Worm (Caenorhabditis elegans) whole organism, L1 larva: ENCODE data around the gene T14G8.4.
A peak's percentile ranks its signal among the peaks of the same experiment; 100 is the strongest.

Source experiments
- C04F5.9 ChIP-seq: sonication (generic microtip); optimal IDR thresholded peaks from 2 replicates; lab custom pipeline; 2016; ENCODE audit warnings: missing genetic modification characterization, missing compliant biosample characterization
- F16B12.6 ChIP-seq: fragments of 150-350 bp; optimal IDR thresholded peaks from 2 replicates; lab custom pipeline; 2014; ENCODE audit warnings: missing biosample characterization, missing genetic modification characterization
- Y116A8C.19 ChIP-seq: sonication (generic microtip); optimal IDR thresholded peaks from 2 replicates; lab custom pipeline; 2016; ENCODE audit warnings: missing compliant biosample characterization, missing genetic modification characterization, borderline replicate concordance
- aha-1 ChIP-seq: fragments of 150-350 bp; optimal IDR thresholded peaks from 2 replicates; lab custom pipeline; 2014; ENCODE audit warnings: missing biosample characterization, missing genetic modification characterization
- ama-1 ChIP-seq: fragments of 150-350 bp; optimal IDR thresholded peaks from 2 replicates; lab custom pipeline; 2014
- blmp-1 ChIP-seq: fragments of 150-350 bp; optimal IDR thresholded peaks from 2 replicates; lab custom pipeline; 2014; ENCODE audit warnings: missing biosample characterization, missing genetic modification characterization
- ceh-8 ChIP-seq: fragments of 200-800 bp; sonication (Bioruptor generic); optimal IDR thresholded peaks from 2 replicates; lab custom pipeline; 2018; ENCODE audit warnings: mild to moderate bottlenecking, missing genetic modification characterization, moderate library complexity, missing compliant biosample characterization
- ceh-82 ChIP-seq, 3 experiments: fragments of 150-350 bp in 1 of 3; sonication (generic microtip) in 2 of 3; optimal IDR thresholded peaks; 2 replicates each; lab custom pipeline; 2014 to 2017; ENCODE audit warnings: missing biosample characterization in 3 of 3, missing genetic modification characterization in 3 of 3
- ceh-90 ChIP-seq: sonication (generic microtip); optimal IDR thresholded peaks from 2 replicates; lab custom pipeline; 2016; ENCODE audit warnings: missing genetic modification characterization, missing compliant biosample characterization
- dsc-1 ChIP-seq: sonication (generic microtip); optimal IDR thresholded peaks from 2 replicates; lab custom pipeline; 2016; ENCODE audit warnings: mild to moderate bottlenecking, missing genetic modification characterization, missing compliant biosample characterization
- efl-1 ChIP-seq, 4 experiments: fragments of 150-350 bp; optimal IDR thresholded peaks in 3 of 4; peaks in 1 of 4; 1 replicate in 1 of 4; 2 replicates in 3 of 4; lab custom pipeline; 2014; ENCODE audit warnings: missing biosample characterization in 2 of 4, missing genetic modification characterization in 2 of 4, missing genetic modification reagents in 2 of 4
- egl-13 ChIP-seq: sonication (generic microtip); optimal IDR thresholded peaks from 2 replicates; lab custom pipeline; 2016; ENCODE audit warnings: missing genotype, missing genetic modification reagents, missing genetic modification characterization, missing compliant biosample characterization
- elt-2 ChIP-seq: sonication (generic microtip); optimal IDR thresholded peaks from 2 replicates; lab custom pipeline; 2016; ENCODE audit warnings: missing genetic modification characterization, mild to moderate bottlenecking, inconsistent platforms, missing compliant biosample characterization, missing genetic modification reagents
- elt-3 ChIP-seq, 6 experiments: fragments of 150-350 bp in 1 of 6; sonication (generic microtip); optimal IDR thresholded peaks; 2 replicates each; lab custom pipeline; 2017 to 2018; ENCODE audit warnings: missing biosample characterization in 6 of 6, missing genetic modification characterization in 6 of 6, inconsistent platforms in 1 of 6
- fkh-8 ChIP-seq: sonication (generic microtip); optimal IDR thresholded peaks from 2 replicates; lab custom pipeline; 2016; ENCODE audit warnings: mild to moderate bottlenecking, missing genetic modification characterization, missing compliant biosample characterization
- hlh-17 ChIP-seq: fragments of 200-800 bp; sonication (Bioruptor generic); optimal IDR thresholded peaks from 2 replicates; lab custom pipeline; 2018; ENCODE audit warnings: missing genetic modification characterization, mild to moderate bottlenecking, missing compliant biosample characterization, moderate library complexity, borderline replicate concordance
- hpl-2 ChIP-seq: fragments of 150-350 bp; optimal IDR thresholded peaks from 2 replicates; lab custom pipeline; 2014; ENCODE audit warnings: missing biosample characterization, missing genetic modification reagents, missing genetic modification characterization
- lin-14 ChIP-seq: fragments of 200-800 bp; sonication (Bioruptor generic); optimal IDR thresholded peaks from 2 replicates; lab custom pipeline; 2018; ENCODE audit warnings: mild to moderate bottlenecking, missing genetic modification characterization, moderate library complexity, missing compliant biosample characterization
- lin-15B ChIP-seq: fragments of 150-350 bp; sonication (generic microtip); optimal IDR thresholded peaks from 3 replicates; lab custom pipeline; 2014; ENCODE audit warnings: missing biosample characterization, missing genetic modification characterization
- lir-3 ChIP-seq: sonication (generic microtip); optimal IDR thresholded peaks from 2 replicates; lab custom pipeline; 2016; ENCODE audit warnings: mild to moderate bottlenecking, missing genetic modification characterization, moderate library complexity, missing compliant biosample characterization; ENCODE audit not compliant: poor library complexity
- lsy-2 ChIP-seq, 2 experiments: fragments of 150-350 bp; optimal IDR thresholded peaks; 2 replicates each; lab custom pipeline; 2014; ENCODE audit warnings: missing biosample characterization in 2 of 2, missing genetic modification characterization in 2 of 2
- mab-9 ChIP-seq: fragments of 200-800 bp; sonication (Bioruptor generic); IDR thresholded peaks from 2 replicates; pipeline ENCODE4 v1.3.6; 2022; ENCODE audit warnings: missing genetic modification reagents, missing genetic modification characterization, missing compliant biosample characterization
- mdl-1 ChIP-seq, 2 experiments: fragments of 150-350 bp; optimal IDR thresholded peaks; 2 replicates each; lab custom pipeline; 2014 to 2017; ENCODE audit warnings: missing biosample characterization in 2 of 2, missing genetic modification characterization in 2 of 2, inconsistent platforms in 1 of 2
- nhr-12 ChIP-seq: sonication (generic microtip); optimal IDR thresholded peaks from 2 replicates; lab custom pipeline; 2017; ENCODE audit warnings: missing biosample characterization, missing genetic modification characterization
- nhr-19 ChIP-seq: fragments of 200-800 bp; sonication (Bioruptor generic); conservative IDR thresholded peaks from 2 replicates; pipeline ENCODE4 v1.3.6; 2022; ENCODE audit warnings: missing genetic modification characterization, missing compliant biosample characterization
- nhr-20 ChIP-seq: sonication (generic microtip); optimal IDR thresholded peaks from 2 replicates; lab custom pipeline; 2016; ENCODE audit warnings: mild to moderate bottlenecking, missing genetic modification characterization, missing compliant biosample characterization
- nhr-237 ChIP-seq: fragments of 150-350 bp; optimal IDR thresholded peaks from 2 replicates; lab custom pipeline; 2014; ENCODE audit warnings: missing biosample characterization, missing genetic modification characterization
- nhr-47 ChIP-seq: sonication (generic microtip); optimal IDR thresholded peaks from 2 replicates; lab custom pipeline; 2016; ENCODE audit warnings: mild to moderate bottlenecking, missing genetic modification characterization, moderate library complexity, missing compliant biosample characterization
- nhr-71 ChIP-seq: sonication (generic microtip); optimal IDR thresholded peaks from 2 replicates; lab custom pipeline; 2016; ENCODE audit warnings: mild to moderate bottlenecking, missing genetic modification characterization, moderate library complexity, missing compliant biosample characterization
- nhr-76 ChIP-seq: sonication (generic microtip); optimal IDR thresholded peaks from 2 replicates; lab custom pipeline; 2017; ENCODE audit warnings: missing biosample characterization, missing genetic modification characterization
- nhr-84 ChIP-seq: sonication (generic microtip); optimal IDR thresholded peaks from 2 replicates; lab custom pipeline; 2017; ENCODE audit warnings: missing biosample characterization, missing genetic modification characterization
- nhr-85 ChIP-seq: sonication (generic microtip); peaks from one replicate; lab custom pipeline; 2016; ENCODE audit warnings: missing genetic modification characterization, inconsistent platforms, missing compliant biosample characterization
- nhr-90 ChIP-seq: sonication (generic microtip); optimal IDR thresholded peaks from 2 replicates; lab custom pipeline; 2016; ENCODE audit warnings: mild to moderate bottlenecking, missing genetic modification characterization, missing compliant biosample characterization; ENCODE audit not compliant: poor library complexity
- pax-3 ChIP-seq: fragments of 200-800 bp; sonication (Bioruptor generic); optimal IDR thresholded peaks from 2 replicates; lab custom pipeline; 2018; ENCODE audit warnings: mild to moderate bottlenecking, missing genetic modification characterization, moderate library complexity, missing compliant biosample characterization
- rnt-1 ChIP-seq: sonication (generic microtip); optimal IDR thresholded peaks from 2 replicates; lab custom pipeline; 2016; ENCODE audit warnings: mild to moderate bottlenecking, missing genetic modification characterization, moderate library complexity, missing compliant biosample characterization
- skn-1 ChIP-seq: fragments of 150-350 bp; optimal IDR thresholded peaks from 2 replicates; lab custom pipeline; 2014; ENCODE audit warnings: missing biosample characterization, missing genetic modification characterization
- snpc-4 ChIP-seq: fragments of 150-350 bp; optimal IDR thresholded peaks from 2 replicates; lab custom pipeline; 2014; ENCODE audit warnings: missing biosample characterization, missing genetic modification characterization
- snu-23 ChIP-seq: sonication (generic microtip); optimal IDR thresholded peaks from 2 replicates; lab custom pipeline; 2016; ENCODE audit warnings: missing genetic modification characterization, missing compliant biosample characterization
- swsn-7 ChIP-seq: sonication (generic microtip); optimal IDR thresholded peaks from 2 replicates; lab custom pipeline; 2016; ENCODE audit warnings: missing genetic modification characterization, missing compliant biosample characterization
- tbx-2 ChIP-seq: sonication (generic microtip); optimal IDR thresholded peaks from 2 replicates; lab custom pipeline; 2016; ENCODE audit warnings: missing genetic modification characterization, missing compliant biosample characterization
- unc-30 ChIP-seq: sonication (generic microtip); optimal IDR thresholded peaks from 2 replicates; lab custom pipeline; 2017; ENCODE audit warnings: missing biosample characterization, missing genetic modification characterization
- ztf-11 ChIP-seq, 2 experiments: sonication (generic microtip); optimal IDR thresholded peaks; 2 replicates each; lab custom pipeline; 2016 to 2017; ENCODE audit warnings: missing genetic modification characterization in 2 of 2, missing biosample characterization in 1 of 2, missing compliant biosample characterization in 1 of 2

The T14G8.4 gene

DNA sequence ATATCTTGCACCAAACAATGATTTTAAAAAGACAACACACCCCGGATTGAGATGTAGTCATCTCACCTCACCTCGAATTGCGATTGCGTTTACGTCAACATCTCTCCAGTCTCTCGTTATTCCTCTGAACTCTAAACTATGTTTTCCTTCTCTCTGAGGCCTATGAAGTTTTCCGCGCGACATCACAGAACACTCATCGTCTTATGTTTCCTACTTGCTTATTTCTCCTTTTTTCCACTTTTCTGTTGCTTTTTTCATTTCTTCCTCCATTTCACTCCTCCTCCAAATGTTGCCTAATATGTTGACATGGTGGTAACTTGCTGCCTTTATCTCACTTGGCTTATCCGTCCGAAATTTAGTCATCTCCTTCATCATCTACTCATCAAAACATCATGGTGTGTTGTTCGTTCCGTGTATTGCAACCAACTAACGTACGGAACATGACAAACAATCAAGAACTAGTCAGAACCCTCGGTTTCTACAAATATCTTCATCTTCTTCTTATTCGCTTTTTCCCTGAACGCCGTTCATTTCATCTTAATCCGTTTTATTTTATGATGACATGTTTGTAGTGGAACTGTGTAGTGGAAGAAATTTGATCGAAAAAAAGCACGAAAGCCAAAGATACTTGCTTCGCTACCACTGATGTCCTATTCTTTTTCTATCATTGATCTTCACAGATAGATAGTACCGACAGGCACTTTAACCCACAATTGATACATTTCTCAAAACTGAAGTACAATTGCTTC lies 35.6 kb upstream of the T14G8.4 start:
- no peak for TF ChIP-seq hlh-17
- peak; percentile 22 for TF ChIP-seq dsc-1
- no peak for TF ChIP-seq pax-3 (tag; lab: Kevin White, UChicago)
- TF ChIP-seq ceh-8 (GFP tag; lab: Kevin White, UChicago), result peak; percentile 1
- TF ChIP-seq snpc-4 (tag; lab: Kevin White, UChicago), result no peak
- no peak for TF ChIP-seq aha-1 (tag; lab: Kevin White, UChicago)
- TF ChIP-seq efl-1 (optimal IDR thresholded peaks at IDR 0.05; lab: Kevin White, UChicago), result no peak
- TF ChIP-seq efl-1 (GFP tag; optimal IDR thresholded peaks at IDR 0.05 in 1 of 2; lab: Kevin White, UChicago), result peak in 1 of 2 experiments; percentile 43
- TF ChIP-seq nhr-237 (tag; lab: Kevin White, UChicago), result no peak
- no peak for TF ChIP-seq ceh-90
- no peak for TF ChIP-seq elt-2 (tag; lab: Kevin White, UChicago)
- peak; percentile 60 for TF ChIP-seq nhr-47
- no peak for TF ChIP-seq lin-15B
- peak; percentile 53 for TF ChIP-seq tbx-2 (tag; lab: Kevin White, UChicago)
- no peak for TF ChIP-seq ama-1 (lab: Kevin White, UChicago)
- no peak for TF ChIP-seq egl-13 (tag; lab: Kevin White, UChicago)
- peak; percentile 5 for TF ChIP-seq lir-3 (tag; lab: Kevin White, UChicago)
- TF ChIP-seq nhr-12, result no peak
- TF ChIP-seq C04F5.9 (tag; lab: Kevin White, UChicago), result no peak
- TF ChIP-seq nhr-20 (tag; lab: Kevin White, UChicago), result peak; percentile 55
- TF ChIP-seq mdl-1 (tag; optimal IDR thresholded peaks at IDR 0.05; lab: Kevin White, UChicago), result peak in 1 of 2 experiments; percentile 13
- peak; percentile 5 for TF ChIP-seq rnt-1 (tag; lab: Kevin White, UChicago)
- peak; percentile 65 for TF ChIP-seq nhr-71 (tag; lab: Kevin White, UChicago)
- no peak for TF ChIP-seq ztf-11 (tag; optimal IDR thresholded peaks at IDR 0.05; lab: Kevin White, UChicago)
- no peak for TF ChIP-seq nhr-84
- no peak for TF ChIP-seq mab-9 (GFP tag; lab: Robert Waterston, UW)
- TF ChIP-seq swsn-7 (tag; lab: Kevin White, UChicago), result peak; percentile 36
- peak in 2 of 6 experiments; percentile 39 to 47 for TF ChIP-seq elt-3 (tag; optimal IDR thresholded peaks at IDR 0.05; lab: Kevin White, UChicago)
- TF ChIP-seq ceh-82 (tag; optimal IDR thresholded peaks at IDR 0.05; lab: Kevin White, UChicago), result peak in 1 of 3 experiments; percentile 44
- TF ChIP-seq skn-1 (tag; lab: Kevin White, UChicago), result no peak
- peak; percentile 54 for TF ChIP-seq blmp-1 (tag; lab: Kevin White, UChicago)
- no peak for TF ChIP-seq nhr-76 (tag; lab: Kevin White, UChicago)
- no peak for TF ChIP-seq F16B12.6
- no peak for TF ChIP-seq hpl-2 (GFP tag; lab: Kevin White, UChicago)
- peak; percentile 75 for TF ChIP-seq nhr-85
- peak; percentile 66 for TF ChIP-seq snu-23
- TF ChIP-seq unc-30 (tag; lab: Kevin White, UChicago), result no peak
- TF ChIP-seq lsy-2 (tag; optimal IDR thresholded peaks at IDR 0.05; lab: Kevin White, UChicago), result no peak
- peak; percentile 89 for TF ChIP-seq nhr-19
- peak; percentile 51 for TF ChIP-seq fkh-8
- no peak for TF ChIP-seq Y116A8C.19 (tag; lab: Kevin White, UChicago)
- TF ChIP-seq nhr-90 (tag; lab: Kevin White, UChicago), result no peak
- peak; percentile 70 for TF ChIP-seq lin-14
